Worm (Caenorhabditis elegans): Measurements from ENCODE around the gene orc-2.
"Not testable (repeated sequence)": the region's sequence is repeated elsewhere in the genome, so short reads cannot be mapped to it uniquely, and the experiment has no call there.

orc-2 gene

ce11 chrII:10904379-10904778 lies 30.6 kb downstream of the orc-2 start, which contains the start of gene sra-12:
Gene sra-12 (minus strand): TSS chrII:10904479.
- not testable (repeated sequence) for TF ChIP-seq aly-2 (tag; optimal IDR thresholded peaks at IDR 0.05); sma-9 (GFP tag; optimal IDR thresholded peaks at IDR 0.05); sma-9 (tag; optimal IDR thresholded peaks at IDR 0.05); nhr-77 (tag; optimal IDR thresholded peaks at IDR 0.05)

- TF ChIP-seq ceh-16 (tag; optimal IDR thresholded peaks at IDR 0.05): no peak
- no peak for TF ChIP-seq skn-1 (tag; optimal IDR thresholded peaks at IDR 0.05)
- no peak for TF ChIP-seq lin-13 (GFP tag; optimal IDR thresholded peaks at IDR 0.05)
- no peak for TF ChIP-seq aly-2 (tag; optimal IDR thresholded peaks at IDR 0.05)
- no peak for TF ChIP-seq sma-3 (GFP tag; optimal IDR thresholded peaks at IDR 0.05)
- TF ChIP-seq nhr-21 (tag; optimal IDR thresholded peaks at IDR 0.05): no peak
- TF ChIP-seq fos-1 (tag; optimal IDR thresholded peaks at IDR 0.05): no peak
- no peak for TF ChIP-seq blmp-1 (tag; optimal IDR thresholded peaks at IDR 0.05; ENCODE audit: insufficient read depth)
These were observed 36.5 kb downstream of the orc-2 start, which contains the start of gene sra-11 for ce11 chrII:10910219-10910618. Gene sra-11 (minus strand): TSS chrII:10910319.

- TF ChIP-seq dmd-4 (tag; optimal IDR thresholded peaks at IDR 0.05) (no peak), ztf-1 (GFP tag; conservative IDR thresholded peaks at IDR 0.05) (no peak), nhr-10 (tag; optimal IDR thresholded peaks at IDR 0.05) (no peak), egl-27 (tag; optimal IDR thresholded peaks at IDR 0.05) (no peak), nhr-23 (tag; optimal IDR thresholded peaks at IDR 0.05) (no peak)
These were observed 39.3 kb downstream of the orc-2 start for ce11 chrII:10912995-10913394.

- TF ChIP-seq ceh-82 (tag; optimal IDR thresholded peaks at IDR 0.05): no peak
These were observed 40.6 kb downstream of the orc-2 start, which contains the start of gene F44F4.15 for ce11 chrII:10914366-10914765. Gene F44F4.15 (plus strand): TSS chrII:10914666.

ce11 chrII:10915732-10916131 lies 42.0 kb downstream of the orc-2 start, which contains the start of gene F44F4.9:
Gene F44F4.9 (minus strand): TSS chrII:10915832.
- no peak for TF ChIP-seq ceh-82 (tag; optimal IDR thresholded peaks at IDR 0.05)
- TF ChIP-seq peb-1 (tag; optimal IDR thresholded peaks at IDR 0.05): no peak
- no peak for TF ChIP-seq sem-4 (tag; optimal IDR thresholded peaks at IDR 0.05)

- TF ChIP-seq nhr-77 (tag; optimal IDR thresholded peaks at IDR 0.05) (no peak), dmd-4 (tag; optimal IDR thresholded peaks at IDR 0.05) (no peak), elt-3 (tag; optimal IDR thresholded peaks at IDR 0.05) (no peak), peb-1 (tag; optimal IDR thresholded peaks at IDR 0.05) (no peak), blmp-1 (tag; optimal IDR thresholded peaks at IDR 0.05; ENCODE audit: insufficient read depth) (no peak), elt-1 (tag; optimal IDR thresholded peaks at IDR 0.05) (no peak), unc-39 (tag; optimal IDR thresholded peaks at IDR 0.05) (no peak), ama-1 (optimal IDR thresholded peaks at IDR 0.05) (no peak), F13H6.1 (tag; optimal IDR thresholded peaks at IDR 0.05) (no peak), ceh-82 (tag; optimal IDR thresholded peaks at IDR 0.05) (no peak), zag-1 (tag; optimal IDR thresholded peaks at IDR 0.05) (no peak), nhr-12 (tag; optimal IDR thresholded peaks at IDR 0.05) (no peak)
These were observed 43.4 kb downstream of the orc-2 start, which contains the start of gene F44F4.10 for ce11 chrII:10917174-10917573. Gene F44F4.10 (minus strand): TSS chrII:10917274.

ce11 chrII:10918293-10918756 lies 44.6 kb downstream of the orc-2 start, which contains the start of gene tba-4:
Gene tba-4 (plus strand): TSS chrII:10918706.
- TF ChIP-seq fos-1 (tag; optimal IDR thresholded peaks at IDR 0.05) (peak; percentile 60), ztf-11 (tag; optimal IDR thresholded peaks at IDR 0.05) (no peak)

ce11 chrII:10922874-10923273 lies 49.1 kb downstream of the orc-2 start, which contains the start of gene Y19D2B.1:
Gene Y19D2B.1 (minus strand): TSS chrII:10922974.
- not testable (repeated sequence) for TF ChIP-seq aly-2, snpc-4, crh-2 (tag; optimal IDR thresholded peaks at IDR 0.05)
